Worm (Caenorhabditis elegans): Measurements from ENCODE around the gene C31B8.9.

The C31B8.9 gene

ce11 chrV:2931252-2931651 is 18.5 kb upstream of the C31B8.9 start, which contains the start of gene C31B8.1:
Gene C31B8.1 (plus strand): TSS chrV:2931552.
- no peak for TF ChIP-seq lin-15B (tag; optimal IDR thresholded peaks at IDR 0.05)
- no peak for TF ChIP-seq fkh-2 (tag; optimal IDR thresholded peaks at IDR 0.05)
- TF ChIP-seq nhr-77 (tag; optimal IDR thresholded peaks at IDR 0.05): no peak
- no peak for TF ChIP-seq eor-1 (tag; optimal IDR thresholded peaks at IDR 0.05)
- no peak for TF ChIP-seq zag-1 (tag; optimal IDR thresholded peaks at IDR 0.05)
- TF ChIP-seq ceh-82 (tag; optimal IDR thresholded peaks at IDR 0.05): no peak

- TF ChIP-seq ama-1 (optimal IDR thresholded peaks at IDR 0.05) (no peak), pqm-1 (tag; optimal IDR thresholded peaks at IDR 0.05) (no peak), nhr-11 (tag; optimal IDR thresholded peaks at IDR 0.05) (no peak), ceh-28 (tag; optimal IDR thresholded peaks at IDR 0.05) (no peak), hmg-11 (tag; optimal IDR thresholded peaks at IDR 0.05) (no peak), jun-1 (tag; optimal IDR thresholded peaks at IDR 0.05) (no peak), sea-2 (GFP tag; optimal IDR thresholded peaks at IDR 0.05) (no peak), ztf-4 (tag; optimal IDR thresholded peaks at IDR 0.05) (no peak), snpc-4 (tag; optimal IDR thresholded peaks at IDR 0.05) (no peak), ceh-82 (tag; optimal IDR thresholded peaks at IDR 0.05) (no peak), nhr-77 (tag; optimal IDR thresholded peaks at IDR 0.05) (no peak), fos-1 (tag; optimal IDR thresholded peaks at IDR 0.05) (no peak), ceh-9 (tag; optimal IDR thresholded peaks at IDR 0.05) (no peak)
Measured at ce11 chrV:2929753-2930152, 17.0 kb upstream of the C31B8.9 start, which contains the start of gene C31B8.16. Gene C31B8.16 (plus strand): TSS chrV:2930053.

DNA sequence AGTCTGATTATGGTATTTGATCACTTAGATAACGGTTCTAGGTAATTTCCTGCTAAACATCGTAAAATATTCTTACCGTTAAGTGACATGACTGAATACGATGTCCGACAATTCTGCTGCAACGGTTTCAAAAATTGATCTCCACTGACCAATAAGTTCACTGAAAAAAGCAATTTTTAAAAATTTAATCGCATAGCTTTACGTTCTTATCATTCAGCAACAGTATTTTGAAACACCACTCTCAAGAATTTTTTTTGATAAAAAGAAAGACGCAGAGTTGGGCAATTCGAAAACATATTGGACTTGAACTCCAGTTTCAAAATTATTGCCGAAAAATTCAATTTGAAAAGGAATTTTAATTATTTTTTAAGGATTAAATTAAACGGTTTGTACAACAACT is 14.8 kb upstream of the C31B8.9 start, which contains the start of gene C31B8.12:
Gene C31B8.12 (minus strand): TSS at position 101 of the 400 bp plus-strand sequence.
- no peak for TF ChIP-seq aly-2 (tag; optimal IDR thresholded peaks at IDR 0.05)
- TF ChIP-seq ama-1 (optimal IDR thresholded peaks at IDR 0.05): no peak
- TF ChIP-seq nhr-11 (tag; optimal IDR thresholded peaks at IDR 0.05): no peak
- no peak for TF ChIP-seq ZK546.5 (tag; optimal IDR thresholded peaks at IDR 0.05)
- no peak for TF ChIP-seq elt-1 (tag; optimal IDR thresholded peaks at IDR 0.05)

DNA sequence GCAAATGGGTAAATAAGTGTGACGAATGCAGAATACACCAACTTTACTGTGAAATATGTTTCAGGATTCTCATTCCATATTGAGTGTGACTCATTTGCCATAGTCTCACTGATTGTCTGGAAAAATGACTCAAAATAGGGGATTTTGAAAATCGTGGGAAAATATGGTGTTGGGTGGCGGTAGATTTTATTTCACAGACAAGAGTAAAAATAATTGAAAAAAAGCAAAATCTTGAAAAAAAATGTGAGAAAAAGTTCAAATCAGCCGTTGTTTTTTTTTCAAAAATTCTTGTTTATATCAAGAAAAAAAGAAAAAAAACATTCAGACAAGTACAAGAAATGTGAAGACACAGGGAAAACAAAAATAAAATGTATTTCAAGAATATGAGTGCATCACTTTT is 9.8 kb upstream of the C31B8.9 start, which contains the start of gene srh-38:
Gene srh-38 (minus strand): TSS at position 101 of the 400 bp plus-strand sequence.
- no peak for TF ChIP-seq pha-4 (tag; optimal IDR thresholded peaks at IDR 0.05)
- no peak for TF ChIP-seq lin-39 (tag; optimal IDR thresholded peaks at IDR 0.05)
- TF ChIP-seq lsy-12 (tag; optimal IDR thresholded peaks at IDR 0.05): no peak
- TF ChIP-seq nhr-237 (tag; optimal IDR thresholded peaks at IDR 0.05): no peak
- no peak for TF ChIP-seq ztf-4 (tag; optimal IDR thresholded peaks at IDR 0.05)

ce11 chrV:2920125-2920524 is 7.3 kb upstream of the C31B8.9 start:
- TF ChIP-seq ceh-16 (tag; optimal IDR thresholded peaks at IDR 0.05) (no peak), nhr-11 (tag; optimal IDR thresholded peaks at IDR 0.05) (no peak), fos-1 (tag; optimal IDR thresholded peaks at IDR 0.05) (no peak), pha-4 (tag; optimal IDR thresholded peaks at IDR 0.05) (no peak), ceh-28 (tag; optimal IDR thresholded peaks at IDR 0.05) (no peak), egl-5 (tag; optimal IDR thresholded peaks at IDR 0.05) (no peak), ceh-82 (tag; optimal IDR thresholded peaks at IDR 0.05) (no peak), egl-27 (tag; optimal IDR thresholded peaks at IDR 0.05) (no peak)

DNA sequence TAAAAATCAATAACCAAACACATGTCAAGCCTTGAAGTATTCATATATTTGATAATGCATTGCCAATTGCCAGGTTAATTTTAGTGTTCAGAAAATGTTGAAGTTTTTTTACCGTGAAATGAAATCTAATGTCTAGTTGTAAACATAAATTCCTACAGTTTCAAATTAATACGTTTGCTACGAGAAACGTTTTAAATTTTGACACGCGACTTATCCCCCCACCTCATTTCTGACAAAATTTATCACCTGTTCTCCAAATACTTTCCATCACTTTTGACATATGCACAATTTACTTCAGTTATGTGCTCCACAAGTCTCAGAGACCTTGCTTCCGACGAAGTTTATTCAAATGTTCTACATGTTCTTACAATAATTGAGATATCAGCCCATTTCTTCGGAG is 1.1 kb upstream of the C31B8.9 start, which contains the start of gene srh-146:
Gene srh-146 (plus strand): TSS at position 301 of the 400 bp plus-strand sequence.
- TF ChIP-seq nhr-67 (tag; optimal IDR thresholded peaks at IDR 0.05) (no peak), nhr-25 (tag; optimal IDR thresholded peaks at IDR 0.05) (no peak), nhr-12 (tag; optimal IDR thresholded peaks at IDR 0.05) (no peak), elt-3 (tag; optimal IDR thresholded peaks at IDR 0.05) (no peak), ztf-11 (tag; optimal IDR thresholded peaks at IDR 0.05) (no peak), mml-1 (tag; optimal IDR thresholded peaks at IDR 0.05) (no peak), pha-4 (tag; optimal IDR thresholded peaks at IDR 0.05) (no peak)

ce11 chrV:2909525-2909924 is 3.3 kb downstream of the C31B8.9 start, which contains the start of gene zmp-3:
Gene zmp-3 (minus strand): TSS chrV:2909625.
- TF ChIP-seq nhr-76 (tag; optimal IDR thresholded peaks at IDR 0.05) (no peak), egl-27 (tag; optimal IDR thresholded peaks at IDR 0.05) (no peak), ZK546.5 (tag; optimal IDR thresholded peaks at IDR 0.05) (no peak), nhr-11 (tag; optimal IDR thresholded peaks at IDR 0.05) (no peak), ceh-16 (tag; optimal IDR thresholded peaks at IDR 0.05) (no peak), R02D3.7 (tag; optimal IDR thresholded peaks at IDR 0.05) (no peak)

Measured in whole organism, L3 larva.